Worm (Caenorhabditis elegans) whole organism, L2 larva: ENCODE data around the gene srj-22.

ENCODE experiments used
- C34F6.9 ChIP-seq: fragments of 150-350 bp; optimal IDR thresholded peaks from 2 replicates; lab custom pipeline; 2014; ENCODE audit warnings: missing biosample characterization, missing genetic modification characterization
- F13H6.1 ChIP-seq: sonication (generic microtip); optimal IDR thresholded peaks from 2 replicates; lab custom pipeline; 2016; ENCODE audit warnings: missing genetic modification characterization, missing compliant biosample characterization
- R02D3.7 ChIP-seq: fragments of 150-350 bp; optimal IDR thresholded peaks from 2 replicates; lab custom pipeline; 2014; ENCODE audit warnings: missing biosample characterization, missing genetic modification characterization
- Y55F3AM.14 ChIP-seq: fragments of 200-800 bp; sonication (Bioruptor generic); optimal IDR thresholded peaks from 2 replicates; lab custom pipeline; 2018; ENCODE audit warnings: mild to moderate bottlenecking, missing genetic modification characterization, missing compliant biosample characterization
- ZK546.5 ChIP-seq: sonication (generic microtip); optimal IDR thresholded peaks from 2 replicates; lab custom pipeline; 2017; ENCODE audit warnings: missing biosample characterization, missing genetic modification characterization
- alr-1 ChIP-seq: fragments of 150-350 bp; optimal IDR thresholded peaks from 2 replicates; lab custom pipeline; 2014; ENCODE audit warnings: missing biosample characterization, missing genetic modification characterization
- aly-2 ChIP-seq: fragments of 150-350 bp; optimal IDR thresholded peaks from 2 replicates; lab custom pipeline; 2014; ENCODE audit warnings: missing biosample characterization, missing genetic modification characterization
- ama-1 ChIP-seq: fragments of 150-350 bp; optimal IDR thresholded peaks from 2 replicates; lab custom pipeline; 2018; ENCODE audit warnings: inconsistent platforms
- blmp-1 ChIP-seq: sonication (generic microtip); optimal IDR thresholded peaks from 2 replicates; lab custom pipeline; 2017; ENCODE audit warnings: missing genetic modification characterization, mild to moderate bottlenecking, missing compliant biosample characterization, antibody characterized with exemption, moderate library complexity; ENCODE audit not compliant: insufficient read depth
- ceh-16 ChIP-seq: fragments of 150-350 bp; optimal IDR thresholded peaks from 2 replicates; lab custom pipeline; 2014; ENCODE audit warnings: missing biosample characterization, missing genetic modification characterization
- crh-2 ChIP-seq: sonication (generic microtip); optimal IDR thresholded peaks from 2 replicates; lab custom pipeline; 2017; ENCODE audit warnings: missing biosample characterization, missing genetic modification characterization
- dmd-4 ChIP-seq: sonication (generic microtip); optimal IDR thresholded peaks from 2 replicates; lab custom pipeline; 2017; ENCODE audit warnings: missing biosample characterization, missing genetic modification characterization
- egl-27 ChIP-seq: sonication (generic microtip); optimal IDR thresholded peaks from 3 replicates; lab custom pipeline; 2017; ENCODE audit warnings: missing biosample characterization, missing genetic modification reagents, missing genetic modification characterization
- elt-1 ChIP-seq: fragments of 150-350 bp; optimal IDR thresholded peaks from 2 replicates; lab custom pipeline; 2014; ENCODE audit warnings: missing biosample characterization, missing genetic modification characterization
- elt-3 ChIP-seq: sonication (generic microtip); optimal IDR thresholded peaks from 2 replicates; lab custom pipeline; 2017; ENCODE audit warnings: missing biosample characterization, missing genetic modification characterization
- fos-1 ChIP-seq: fragments of 150-350 bp; optimal IDR thresholded peaks from 2 replicates; lab custom pipeline; 2014; ENCODE audit warnings: missing biosample characterization, missing genetic modification characterization
- gmeb-1 ChIP-seq: fragments of 150-350 bp; optimal IDR thresholded peaks from 2 replicates; lab custom pipeline; 2014; ENCODE audit warnings: missing biosample characterization, missing genetic modification characterization
- lin-11 ChIP-seq: fragments of 150-350 bp; sonication (generic microtip); optimal IDR thresholded peaks from 2 replicates; lab custom pipeline; 2014; ENCODE audit warnings: missing biosample characterization, missing genetic modification characterization, inconsistent platforms, mixed read lengths
- lin-13 ChIP-seq: fragments of 150-350 bp; optimal IDR thresholded peaks from 2 replicates; lab custom pipeline; 2014; ENCODE audit warnings: missing biosample characterization, missing genetic modification reagents, missing genetic modification characterization
- lin-39 ChIP-seq: fragments of 150-350 bp; optimal IDR thresholded peaks from 2 replicates; lab custom pipeline; 2014; ENCODE audit warnings: missing biosample characterization, missing genetic modification reagents, missing genetic modification characterization
- lsy-2 ChIP-seq, 2 experiments: fragments of 150-350 bp in 1 of 2; sonication (generic microtip) in 1 of 2; optimal IDR thresholded peaks; 2 replicates each; lab custom pipeline; 2014 to 2017; ENCODE audit warnings: missing biosample characterization in 2 of 2, missing genetic modification characterization in 2 of 2
- mbf-1 ChIP-seq: sonication (generic microtip); optimal IDR thresholded peaks from 2 replicates; lab custom pipeline; 2017; ENCODE audit warnings: missing biosample characterization, missing genetic modification characterization
- mdl-1 ChIP-seq, 2 experiments: fragments of 150-350 bp in 1 of 2; sonication (generic microtip) in 1 of 2; optimal IDR thresholded peaks; 2 replicates each; lab custom pipeline; 2017; ENCODE audit warnings: missing biosample characterization in 2 of 2, missing genetic modification characterization in 2 of 2
- nhr-11 ChIP-seq: fragments of 150-350 bp; optimal IDR thresholded peaks from 2 replicates; lab custom pipeline; 2014; ENCODE audit warnings: missing biosample characterization, missing genetic modification characterization
- nhr-12 ChIP-seq: fragments of 150-350 bp; optimal IDR thresholded peaks from 2 replicates; lab custom pipeline; 2014; ENCODE audit warnings: missing biosample characterization, missing genetic modification characterization
- nhr-129 ChIP-seq: fragments of 150-350 bp; optimal IDR thresholded peaks from 2 replicates; lab custom pipeline; 2014; ENCODE audit warnings: missing biosample characterization, missing genetic modification characterization
- nhr-21 ChIP-seq: fragments of 150-350 bp; optimal IDR thresholded peaks from 2 replicates; lab custom pipeline; 2014; ENCODE audit warnings: missing biosample characterization, missing genetic modification characterization
- nhr-237 ChIP-seq: fragments of 150-350 bp; optimal IDR thresholded peaks from 2 replicates; lab custom pipeline; 2014; ENCODE audit warnings: missing biosample characterization, missing genetic modification characterization
- nhr-25 ChIP-seq: fragments of 150-350 bp; sonication (generic microtip); optimal IDR thresholded peaks from 3 replicates; lab custom pipeline; 2014; ENCODE audit warnings: missing biosample characterization, missing genetic modification characterization
- nhr-6 ChIP-seq: fragments of 150-350 bp; optimal IDR thresholded peaks from 2 replicates; lab custom pipeline; 2014; ENCODE audit warnings: missing biosample characterization, missing genetic modification characterization
- nhr-77 ChIP-seq: fragments of 150-350 bp; optimal IDR thresholded peaks from 2 replicates; lab custom pipeline; 2014; ENCODE audit warnings: missing biosample characterization, missing genetic modification characterization
- peb-1 ChIP-seq: fragments of 150-350 bp; optimal IDR thresholded peaks from 2 replicates; lab custom pipeline; 2014; ENCODE audit warnings: missing biosample characterization, missing genetic modification characterization
- skn-1 ChIP-seq: sonication (generic microtip); optimal IDR thresholded peaks from 2 replicates; lab custom pipeline; 2017; ENCODE audit warnings: missing biosample characterization, missing genetic modification characterization
- sma-9 ChIP-seq, 2 experiments: fragments of 150-350 bp in 1 of 2; sonication (generic microtip) in 1 of 2; optimal IDR thresholded peaks; 2 replicates each; lab custom pipeline; 2014 to 2016; ENCODE audit warnings: missing genetic modification characterization in 2 of 2, mild to moderate bottlenecking in 1 of 2, missing biosample characterization in 1 of 2, missing compliant biosample characterization in 1 of 2, missing genetic modification reagents in 1 of 2, moderate library complexity in 1 of 2
- snpc-4 ChIP-seq: fragments of 150-350 bp; optimal IDR thresholded peaks from 2 replicates; lab custom pipeline; 2014; ENCODE audit warnings: missing biosample characterization, missing genetic modification characterization
- unc-39 ChIP-seq: fragments of 150-350 bp; optimal IDR thresholded peaks from 2 replicates; lab custom pipeline; 2014; ENCODE audit warnings: missing biosample characterization, missing genetic modification characterization
- unc-55 ChIP-seq: fragments of 150-350 bp; sonication (generic microtip); optimal IDR thresholded peaks from 3 replicates; lab custom pipeline; 2014; ENCODE audit warnings: missing biosample characterization, missing genetic modification reagents, missing genetic modification characterization
- zag-1 ChIP-seq: fragments of 150-350 bp; optimal IDR thresholded peaks from 2 replicates; lab custom pipeline; 2014; ENCODE audit warnings: missing biosample characterization, missing genetic modification characterization
- ztf-1 ChIP-seq: fragments of 200-800 bp; sonication (Bioruptor generic); conservative IDR thresholded peaks from 2 replicates; pipeline ENCODE4 v1.3.6; 2022; ENCODE audit warnings: missing genetic modification characterization, missing compliant biosample characterization

srj-22 gene

ce11 chrV:10750630-10751029, 7.1 kb upstream of the srj-22 start, which contains the start of gene F28H7.3:
F28H7.3 (minus strand) TSS chrV:10750788.
- peak; percentile 12 for TF ChIP-seq crh-2 (tag; lab: Kevin White, UChicago)
- TF ChIP-seq sma-9 (GFP tag; optimal IDR thresholded peaks at IDR 0.05; lab: Kevin White, UChicago) = peak; percentile 64
- TF ChIP-seq sma-9 (tag; optimal IDR thresholded peaks at IDR 0.05; lab: Kevin White, UChicago) = no peak
- peak; percentile 71 for TF ChIP-seq fos-1 (tag; lab: Kevin White, UChicago)
- TF ChIP-seq nhr-25 = no peak

DNA sequence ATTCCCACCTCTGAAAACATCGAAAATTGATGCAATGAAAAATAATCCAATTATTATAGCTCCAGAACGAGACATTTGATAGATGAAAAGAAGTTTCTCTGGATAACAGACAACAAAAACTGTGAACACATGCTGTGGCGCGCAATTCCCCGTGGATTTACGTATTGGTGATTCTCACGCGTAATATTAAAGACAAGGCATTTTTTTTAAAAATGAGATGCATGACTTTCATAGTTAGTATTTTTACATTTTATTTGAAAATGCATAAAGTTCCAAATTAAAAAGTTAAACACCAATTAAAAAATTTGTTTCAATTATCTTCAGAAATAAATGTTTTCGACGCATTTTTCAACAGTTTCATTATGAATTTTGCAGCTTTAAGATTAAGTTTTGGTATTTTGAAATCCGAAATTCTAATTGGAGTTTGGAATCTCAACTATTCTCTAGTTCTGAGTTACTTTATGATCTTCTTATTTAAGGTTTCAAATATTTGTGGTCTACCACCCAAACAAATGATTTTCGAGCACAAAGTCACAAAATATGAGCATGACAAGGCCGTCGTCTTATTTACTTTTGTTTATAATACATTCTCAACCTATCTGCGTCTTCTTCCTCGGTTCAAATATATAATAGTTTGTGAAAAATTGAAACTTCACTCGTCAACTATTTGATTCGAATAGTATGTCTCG, 3.9 kb upstream of the srj-22 start, which contains the start of the genes selt-1.2 and F28H7.2:
selt-1.2 (minus strand) TSS at position 101 of the 689 bp plus-strand sequence.
F28H7.2 (plus strand) TSS at position 639 of the 689 bp plus-strand sequence.
- no peak for TF ChIP-seq lin-11 (tag; lab: Kevin White, UChicago)
- TF ChIP-seq mbf-1 (tag; lab: Kevin White, UChicago) = no peak
- no peak for TF ChIP-seq nhr-11 (tag; lab: Kevin White, UChicago)
- no peak for TF ChIP-seq lin-39 (tag; lab: Kevin White, UChicago)
- TF ChIP-seq skn-1 = no peak
- TF ChIP-seq blmp-1 (tag; lab: Kevin White, UChicago) = no peak
- TF ChIP-seq alr-1 (tag; lab: Kevin White, UChicago) = no peak
- no peak for TF ChIP-seq lin-13
- TF ChIP-seq unc-55 (GFP tag; lab: Kevin White, UChicago) = no peak
- no peak for TF ChIP-seq nhr-21 (tag; lab: Kevin White, UChicago)
- no peak for TF ChIP-seq nhr-12
- no peak for TF ChIP-seq nhr-25
- no peak for TF ChIP-seq snpc-4 (tag; lab: Kevin White, UChicago)
- TF ChIP-seq zag-1 = no peak

DNA sequence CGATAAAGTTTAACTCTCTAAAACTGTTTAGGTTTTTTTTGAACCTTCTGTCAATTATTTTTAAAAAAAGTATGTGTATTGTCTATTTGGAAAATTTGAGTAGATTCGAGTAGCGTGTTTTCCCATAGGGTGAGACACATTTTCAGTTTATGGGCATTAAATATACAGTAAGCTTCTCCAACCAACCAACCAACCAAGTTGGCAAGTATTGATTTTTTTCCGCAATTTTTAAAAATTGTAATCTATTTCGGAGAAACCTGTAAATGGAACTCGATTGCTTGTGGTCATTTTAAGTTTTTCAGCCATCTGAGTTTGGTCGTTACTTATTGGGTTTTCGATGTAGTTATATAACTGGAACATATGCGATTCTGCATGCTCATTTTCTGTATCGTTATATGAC, 1.5 kb upstream of the srj-22 start, which contains the start of gene srj-21:
srj-21 (plus strand) TSS at position 301 of the 400 bp plus-strand sequence.
- no peak for TF ChIP-seq crh-2 (tag; lab: Kevin White, UChicago)
- no peak for TF ChIP-seq lsy-2 (tag; optimal IDR thresholded peaks at IDR 0.05; lab: Kevin White, UChicago)
- TF ChIP-seq fos-1 (tag; lab: Kevin White, UChicago) = no peak
- TF ChIP-seq peb-1 (tag; lab: Kevin White, UChicago) = no peak
- TF ChIP-seq elt-3 (tag; lab: Kevin White, UChicago) = no peak
- TF ChIP-seq nhr-12 = no peak
- no peak for TF ChIP-seq unc-39 (tag; lab: Kevin White, UChicago)
- no peak for TF ChIP-seq nhr-6 (tag; lab: Kevin White, UChicago)
- TF ChIP-seq snpc-4 (tag; lab: Kevin White, UChicago) = no peak
- no peak for TF ChIP-seq ZK546.5 (tag; lab: Kevin White, UChicago)
- no peak for TF ChIP-seq unc-55 (GFP tag; lab: Kevin White, UChicago)
- no peak for TF ChIP-seq dmd-4 (tag; lab: Kevin White, UChicago)
- TF ChIP-seq lin-39 (tag; lab: Kevin White, UChicago) = no peak
- no peak for TF ChIP-seq blmp-1 (tag; lab: Kevin White, UChicago)
- no peak for TF ChIP-seq ceh-16 (tag; lab: Kevin White, UChicago)
- TF ChIP-seq C34F6.9 = no peak
- no peak for TF ChIP-seq nhr-237 (tag; lab: Kevin White, UChicago)
- TF ChIP-seq aly-2 (tag; lab: Kevin White, UChicago) = no peak
- TF ChIP-seq Y55F3AM.14 (GFP tag; lab: Kevin White, UChicago) = no peak
- TF ChIP-seq, all 48 proteins: peak for 0

ce11 chrV:10741357-10741756, 2.2 kb downstream of the srj-22 start, which contains the start of gene ZC302.3:
ZC302.3 (minus strand) TSS chrV:10741457.
- no peak for TF ChIP-seq R02D3.7 (tag; lab: Kevin White, UChicago)
- no peak for TF ChIP-seq nhr-77 (tag; lab: Kevin White, UChicago)
- TF ChIP-seq gmeb-1 (tag; lab: Kevin White, UChicago) = no peak
- TF ChIP-seq alr-1 (tag; lab: Kevin White, UChicago) = no peak
- no peak for TF ChIP-seq nhr-25
- TF ChIP-seq zag-1 = no peak
- no peak for TF ChIP-seq lin-13
- no peak for TF ChIP-seq ama-1 (lab: Kevin White, UChicago)
- no peak for TF ChIP-seq nhr-129
- no peak for TF ChIP-seq F13H6.1
- no peak for TF ChIP-seq ztf-1 (GFP tag; lab: Robert Waterston, UW)
- TF ChIP-seq elt-3 (tag; lab: Kevin White, UChicago) = no peak
- TF ChIP-seq elt-1 = no peak
- no peak for TF ChIP-seq egl-27 (tag; lab: Kevin White, UChicago)
- no peak for TF ChIP-seq nhr-6 (tag; lab: Kevin White, UChicago)
- no peak for TF ChIP-seq mdl-1 (tag; optimal IDR thresholded peaks at IDR 0.05; lab: Kevin White, UChicago)
- TF ChIP-seq skn-1 = no peak
- TF ChIP-seq sma-9 (GFP tag; optimal IDR thresholded peaks at IDR 0.05; lab: Kevin White, UChicago) = no peak
- no peak for TF ChIP-seq sma-9 (tag; optimal IDR thresholded peaks at IDR 0.05; lab: Kevin White, UChicago)
- TF ChIP-seq Y55F3AM.14 (GFP tag; lab: Kevin White, UChicago) = no peak
- TF ChIP-seq nhr-11 (tag; lab: Kevin White, UChicago) = no peak
